Worm (Caenorhabditis elegans): ENCODE results near the gene Y39E4B.10.

DNA sequence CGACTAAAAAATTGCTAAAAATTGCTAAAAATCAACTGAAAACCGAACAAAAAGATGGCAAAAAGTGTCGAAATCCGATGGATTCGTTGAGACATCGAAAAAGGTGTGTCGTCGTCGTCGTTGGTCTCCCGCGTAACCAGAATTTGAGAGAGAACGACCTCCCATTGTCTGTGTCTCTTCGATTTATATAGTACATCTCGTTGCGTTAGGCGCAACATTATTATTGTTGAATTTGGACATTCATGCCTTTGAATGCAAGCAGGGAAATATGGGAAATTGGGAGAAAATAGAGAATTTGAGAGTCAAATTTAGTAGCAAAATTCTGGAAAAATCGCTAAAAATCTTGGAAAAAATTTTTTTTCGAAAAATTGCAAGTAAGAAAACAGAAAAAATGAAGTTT lies 48.7 kb downstream of the Y39E4B.10 start:
- TF ChIP-seq nhr-11 (tag; optimal IDR thresholded peaks at IDR 0.05) (no peak), alr-1 (tag; optimal IDR thresholded peaks at IDR 0.05) (no peak)
